Fruit fly (Drosophila melanogaster) whole organism, adult: ENCODE results near the gene Proc.

Experiments used
- CG11617 ChIP-seq: fragments of 200-800 bp; sonication (Bioruptor generic); optimal IDR thresholded peaks from 2 replicates; lab custom pipeline; 2017; ENCODE audit warnings: mild to moderate bottlenecking, missing biosample characterization, missing genetic modification reagents, missing genetic modification characterization
- Crg-1 ChIP-seq: fragments of 200-800 bp; sonication (Bioruptor generic); optimal IDR thresholded peaks from 2 replicates; lab custom pipeline; 2016; ENCODE audit warnings: missing biosample characterization, missing genetic modification characterization
- ovo ChIP-seq: fragments of 200-800 bp; sonication (Bioruptor generic); optimal IDR thresholded peaks from 2 replicates; lab custom pipeline; 2016; ENCODE audit warnings: missing biosample characterization, missing genetic modification characterization
- tj ChIP-seq: fragments of 200-800 bp; sonication (Bioruptor generic); optimal IDR thresholded peaks from 3 replicates; lab custom pipeline; 2017; ENCODE audit warnings: missing biosample characterization, mild to moderate bottlenecking, missing genetic modification characterization, moderate library complexity
- toe ChIP-seq: fragments of 200-800 bp; sonication (Bioruptor generic); optimal IDR thresholded peaks from 2 replicates; lab custom pipeline; 2016; ENCODE audit warnings: missing biosample characterization, missing genetic modification characterization

Proc gene

dm6 chr2L:7820408-7820807 is 50.8 kb downstream of the Proc start:
- TF ChIP-seq tj (no peak), toe (GFP tag; lab: Kevin White, UChicago) (no peak), ovo (GFP tag; lab: Kevin White, UChicago) (no peak), CG11617 (no peak), Crg-1 (GFP tag; lab: Kevin White, UChicago) (no peak)
